Fruit fly (Drosophila melanogaster) whole organism, embryonic: ENCODE data around the gene Plap.

Experiments
- Antp ChIP-seq: fragments of 200-800 bp; sonication (Bioruptor generic); optimal IDR thresholded peaks from 3 replicates; lab custom pipeline; 2016; ENCODE audit warnings: missing biosample characterization, missing genetic modification characterization
- CG10267 ChIP-seq: fragments of 200-800 bp; sonication (Bioruptor generic); optimal IDR thresholded peaks from 2 replicates; lab custom pipeline; 2018; ENCODE audit warnings: missing biosample characterization, mild to moderate bottlenecking, missing genetic modification characterization, moderate library complexity
- CG12071 ChIP-seq: fragments of 200-800 bp; sonication (Bioruptor generic); optimal IDR thresholded peaks from 3 replicates; lab custom pipeline; 2018; ENCODE audit warnings: missing biosample characterization, mild to moderate bottlenecking, missing genetic modification characterization
- CG12219 ChIP-seq: fragments of 200-800 bp; sonication (Bioruptor generic); optimal IDR thresholded peaks from 3 replicates; lab custom pipeline; 2018; ENCODE audit warnings: missing biosample characterization, mild to moderate bottlenecking, missing genetic modification characterization
- CG12391 ChIP-seq: fragments of 200-800 bp; sonication (Bioruptor generic); optimal IDR thresholded peaks from 3 replicates; lab custom pipeline; 2018; ENCODE audit warnings: missing biosample characterization, mild to moderate bottlenecking, missing genetic modification characterization, moderate library complexity
- CG12942 ChIP-seq: fragments of 200-800 bp; sonication (Bioruptor generic); optimal IDR thresholded peaks from 3 replicates; lab custom pipeline; 2016; ENCODE audit warnings: missing biosample characterization, missing genetic modification characterization
- CG16779 ChIP-seq: fragments of 200-800 bp; sonication (Bioruptor generic); IDR thresholded peaks from 2 replicates; pipeline ENCODE4 v1.3.6; 2022; ENCODE audit warnings: missing biosample characterization, missing genetic modification characterization
- CG17328 ChIP-seq: fragments of 200-800 bp; sonication (Bioruptor generic); IDR thresholded peaks from 2 replicates; pipeline ENCODE4 v1.3.6; 2022; ENCODE audit warnings: missing biosample characterization, missing genetic modification characterization
- CG18599 ChIP-seq: fragments of 200-800 bp; sonication (Bioruptor generic); optimal IDR thresholded peaks from 3 replicates; lab custom pipeline; 2017; ENCODE audit warnings: missing biosample characterization, missing genetic modification characterization, mild to moderate bottlenecking, moderate library complexity, missing genetic modification reagents
- CG18619 ChIP-seq: fragments of 200-800 bp; sonication (Bioruptor generic); optimal IDR thresholded peaks from 3 replicates; lab custom pipeline; 2017; ENCODE audit warnings: missing biosample characterization, mild to moderate bottlenecking, missing genetic modification characterization
- CG30431 ChIP-seq: fragments of 200-800 bp; sonication (Bioruptor generic); optimal IDR thresholded peaks from 2 replicates; lab custom pipeline; 2017; ENCODE audit warnings: missing biosample characterization, missing genetic modification characterization
- CG32532 ChIP-seq: fragments of 200-800 bp; sonication (Bioruptor generic); IDR thresholded peaks from 2 replicates; pipeline ENCODE4 v1.3.6; 2022; ENCODE audit warnings: missing biosample characterization, missing genetic modification characterization
- CG42726 ChIP-seq: fragments of 200-800 bp; sonication (Bioruptor generic); IDR thresholded peaks from 2 replicates; pipeline ENCODE4 v1.3.6; 2022; ENCODE audit warnings: missing biosample characterization, missing genetic modification characterization; ENCODE audit not compliant: partially characterized antibody
- CG4328 ChIP-seq: fragments of 200-800 bp; sonication (Bioruptor generic); optimal IDR thresholded peaks from 3 replicates; lab custom pipeline; 2017; ENCODE audit warnings: missing biosample characterization, missing genetic modification reagents, missing genetic modification characterization
- CG4360 ChIP-seq: fragments of 200-800 bp; sonication (Bioruptor generic); IDR thresholded peaks from 2 replicates; pipeline ENCODE4 v1.3.6; 2022; ENCODE audit warnings: missing biosample characterization, missing genetic modification characterization
- CG4404 ChIP-seq: fragments of 200-800 bp; sonication (Bioruptor generic); IDR thresholded peaks from 2 replicates; pipeline ENCODE4 v1.3.6; 2022; ENCODE audit warnings: missing biosample characterization, missing genetic modification characterization
- CG4730 ChIP-seq: fragments of 200-800 bp; sonication (Bioruptor generic); IDR thresholded peaks from 2 replicates; pipeline ENCODE4 v1.3.6; 2022; ENCODE audit warnings: missing biosample characterization, missing genetic modification characterization
- CG4820 ChIP-seq: fragments of 200-800 bp; sonication (Bioruptor generic); optimal IDR thresholded peaks from 3 replicates; lab custom pipeline; 2016; ENCODE audit warnings: missing biosample characterization, missing genetic modification characterization
- CG5180 ChIP-seq: fragments of 200-800 bp; sonication (Bioruptor generic); optimal IDR thresholded peaks from 3 replicates; lab custom pipeline; 2017; ENCODE audit warnings: missing biosample characterization, missing genetic modification characterization, mild to moderate bottlenecking, moderate library complexity, missing genetic modification reagents
- CG6175 ChIP-seq: fragments of 200-800 bp; sonication (Bioruptor generic); IDR thresholded peaks from 3 replicates; pipeline ENCODE4 v1.3.6; 2022; ENCODE audit warnings: missing biosample characterization, missing genetic modification characterization
- CG8281 ChIP-seq: fragments of 200-800 bp; sonication (Bioruptor generic); optimal IDR thresholded peaks from 2 replicates; lab custom pipeline; 2018; ENCODE audit warnings: missing biosample characterization, mild to moderate bottlenecking, missing genetic modification characterization, moderate library complexity
- CTCF ChIP-seq: fragments of 200-800 bp; sonication (Bioruptor generic); optimal IDR thresholded peaks from 2 replicates; lab custom pipeline; 2017; ENCODE audit warnings: missing biosample characterization, mild to moderate bottlenecking, missing genetic modification characterization, moderate library complexity
- D ChIP-seq, 2 experiments: fragments of 200-800 bp in 1 of 2; fragments of >200 bp in 1 of 2; sonication (Bioruptor generic) in 1 of 2; optimal IDR thresholded peaks; 2 replicates in 1 of 2; 3 replicates in 1 of 2; lab custom pipeline; 2017; ENCODE audit warnings: mild to moderate bottlenecking in 1 of 2, missing biosample characterization in 1 of 2, missing genetic modification characterization in 1 of 2, missing genetic modification reagents in 1 of 2
- Dek ChIP-seq: fragments of 200-800 bp; sonication (Bioruptor generic); optimal IDR thresholded peaks from 3 replicates; lab custom pipeline; 2019; ENCODE audit warnings: missing biosample characterization, mild to moderate bottlenecking, missing genetic modification characterization, moderate library complexity
- Dll ChIP-seq: fragments of 200-800 bp; sonication (Bioruptor generic); IDR thresholded peaks from 4 replicates; pipeline ENCODE4 v1.3.6; 2022; ENCODE audit warnings: missing biosample characterization, missing genetic modification characterization; ENCODE audit not compliant: partially characterized antibody
- GATAe ChIP-seq: fragments of 200-800 bp; sonication (Bioruptor generic); conservative IDR thresholded peaks from 2 replicates; pipeline ENCODE4 v1.3.6; 2022; ENCODE audit warnings: missing biosample characterization, missing genetic modification characterization
- Poxn ChIP-seq: fragments of 200-800 bp; sonication (Bioruptor generic); IDR thresholded peaks from 2 replicates; pipeline ENCODE4 v1.3.6; 2022; ENCODE audit warnings: missing biosample characterization, missing genetic modification characterization
- Sin3A ChIP-seq: fragments of >200 bp; optimal IDR thresholded peaks from 2 replicates; lab custom pipeline; 2018
- Six4 ChIP-seq: fragments of 200-800 bp; sonication (Bioruptor generic); optimal IDR thresholded peaks from 2 replicates; lab custom pipeline; 2016; ENCODE audit warnings: missing biosample characterization, missing genetic modification characterization
- Stat92E ChIP-seq, 3 experiments: fragments of >200 bp in 2 of 3; fragments of 200-800 bp in 1 of 3; sonication (Bioruptor generic) in 1 of 3; optimal IDR thresholded peaks; 2 replicates each; lab custom pipeline; 2017 to 2019; ENCODE audit warnings: missing biosample characterization in 3 of 3, missing genetic modification characterization in 3 of 3, mild to moderate bottlenecking in 1 of 3, moderate library complexity in 1 of 3
- az2 ChIP-seq: fragments of 200-800 bp; sonication (Bioruptor generic); optimal IDR thresholded peaks from 3 replicates; lab custom pipeline; 2016; ENCODE audit warnings: missing biosample characterization, missing genetic modification characterization
- bigmax ChIP-seq: fragments of 200-800 bp; sonication (Bioruptor generic); optimal IDR thresholded peaks from 2 replicates; lab custom pipeline; 2018; ENCODE audit warnings: missing biosample characterization, mild to moderate bottlenecking, missing genetic modification characterization
- chn ChIP-seq: fragments of 200-800 bp; sonication (Bioruptor generic); optimal IDR thresholded peaks from 2 replicates; lab custom pipeline; 2016; ENCODE audit warnings: missing biosample characterization, missing genetic modification characterization
- croc ChIP-seq: fragments of 200-800 bp; sonication (Bioruptor generic); conservative IDR thresholded peaks from 3 replicates; pipeline ENCODE4 v1.3.6; 2022; ENCODE audit warnings: missing biosample characterization, missing genetic modification characterization
- da ChIP-seq: fragments of 200-800 bp; sonication (Bioruptor generic); optimal IDR thresholded peaks from 2 replicates; lab custom pipeline; 2016; ENCODE audit warnings: missing biosample characterization, missing genetic modification characterization
- dm ChIP-seq: fragments of 200-800 bp; sonication (Bioruptor generic); optimal IDR thresholded peaks from 3 replicates; lab custom pipeline; 2016; ENCODE audit warnings: missing biosample characterization, missing genetic modification characterization
- ewg ChIP-seq: fragments of 200-800 bp; sonication (Bioruptor generic); optimal IDR thresholded peaks from 3 replicates; lab custom pipeline; 2017; ENCODE audit warnings: mild to moderate bottlenecking, missing biosample characterization, missing genetic modification reagents, missing genetic modification characterization
- gem ChIP-seq: fragments of 200-800 bp; sonication (Bioruptor generic); optimal IDR thresholded peaks from 2 replicates; lab custom pipeline; 2019; ENCODE audit warnings: missing biosample characterization, mild to moderate bottlenecking, missing genetic modification characterization, moderate library complexity
- lab ChIP-seq: fragments of 200-800 bp; sonication (Bioruptor generic); optimal IDR thresholded peaks from 3 replicates; lab custom pipeline; 2017; ENCODE audit warnings: missing biosample characterization, missing genetic modification characterization, mild to moderate bottlenecking, moderate library complexity, missing genetic modification reagents
- maf-S ChIP-seq: fragments of 200-800 bp; sonication (Bioruptor generic); optimal IDR thresholded peaks from 2 replicates; lab custom pipeline; 2016; ENCODE audit warnings: missing biosample characterization, missing genetic modification characterization
- pho ChIP-seq: fragments of 200-800 bp; sonication (Bioruptor generic); optimal IDR thresholded peaks from 2 replicates; lab custom pipeline; 2016; ENCODE audit warnings: missing biosample characterization, missing genetic modification characterization
- phol ChIP-seq: fragments of 200-800 bp; sonication (Bioruptor generic); optimal IDR thresholded peaks from 3 replicates; lab custom pipeline; 2018; ENCODE audit warnings: missing biosample characterization, mild to moderate bottlenecking, missing genetic modification characterization, moderate library complexity
- psq ChIP-seq: fragments of 200-800 bp; sonication (Bioruptor generic); optimal IDR thresholded peaks from 2 replicates; lab custom pipeline; 2017; ENCODE audit warnings: missing biosample characterization, missing genetic modification characterization
- pzg ChIP-seq: fragments of 200-800 bp; sonication (Bioruptor generic); optimal IDR thresholded peaks from 3 replicates; lab custom pipeline; 2018; ENCODE audit warnings: missing biosample characterization, mild to moderate bottlenecking, missing genetic modification characterization, moderate library complexity
- ranshi ChIP-seq: fragments of 200-800 bp; sonication (Bioruptor generic); IDR thresholded peaks from 2 replicates; pipeline ENCODE4 v1.3.6; 2022; ENCODE audit warnings: missing biosample characterization, missing genetic modification characterization
- repo ChIP-seq: fragments of 200-800 bp; sonication (Bioruptor generic); optimal IDR thresholded peaks from 2 replicates; lab custom pipeline; 2016; ENCODE audit warnings: missing biosample characterization, missing genetic modification characterization
- shn ChIP-seq: fragments of 200-800 bp; sonication (Bioruptor generic); optimal IDR thresholded peaks from 3 replicates; lab custom pipeline; 2016; ENCODE audit warnings: missing biosample characterization, missing genetic modification characterization
- sima ChIP-seq: fragments of 200-800 bp; sonication (Bioruptor generic); optimal IDR thresholded peaks from 2 replicates; lab custom pipeline; 2016; ENCODE audit warnings: missing biosample characterization, missing genetic modification characterization
- tin ChIP-seq: fragments of 200-800 bp; sonication (Bioruptor generic); optimal IDR thresholded peaks from 3 replicates; lab custom pipeline; 2016; ENCODE audit warnings: missing biosample characterization, missing genetic modification characterization
- trh ChIP-seq: fragments of 200-800 bp; sonication (Bioruptor generic); optimal IDR thresholded peaks from 2 replicates; lab custom pipeline; 2016; ENCODE audit warnings: missing biosample characterization, missing genetic modification characterization
- zen2 ChIP-seq: fragments of 200-800 bp; sonication (Bioruptor generic); IDR thresholded peaks from 3 replicates; pipeline ENCODE4 v1.3.6; 2022; ENCODE audit warnings: missing biosample characterization, missing genetic modification characterization; ENCODE audit not compliant: partially characterized antibody

Gene Plap

dm6 chr2L:1172704-1173107 is 2.5 kb upstream of the Plap start, which contains the start of the genes Charon and CG4887 (continued):
- TF ChIP-seq da: peak; percentile 40
- peak; percentile 53 for TF ChIP-seq repo (GFP tag; lab: Kevin White, UChicago)
- TF ChIP-seq Stat92E (GFP tag; optimal IDR thresholded peaks at IDR 0.05; lab: Kevin White, UChicago): peak in 1 of 3 experiments; percentile 15
- TF ChIP-seq CG8281 (tag; lab: Kevin White, UChicago): no peak
- peak; percentile 89 for TF ChIP-seq Sin3A
- no peak for TF ChIP-seq gem (tag; lab: Kevin White, UChicago)
- peak; percentile 85 for TF ChIP-seq chn (GFP tag; lab: Kevin White, UChicago)
- no peak for TF ChIP-seq CG42726 (GFP tag; lab: Robert Waterston, UW)
- no peak for TF ChIP-seq CG12071 (GFP tag; lab: Kevin White, UChicago)
- peak; percentile 79 for TF ChIP-seq maf-S
- peak; percentile 87 for TF ChIP-seq tin (GFP tag; lab: Kevin White, UChicago)
- TF ChIP-seq sima (GFP tag; lab: Kevin White, UChicago): no peak
- TF ChIP-seq Dek: peak; percentile 71
- peak; percentile 77 for TF ChIP-seq CG4820 (GFP tag; lab: Kevin White, UChicago)
- TF ChIP-seq dm (GFP tag; lab: Kevin White, UChicago): peak; percentile 87
- peak; percentile 61 for TF ChIP-seq ewg (GFP tag; lab: Kevin White, UChicago)
- no peak for TF ChIP-seq CG12219
- TF ChIP-seq Dll (GFP tag; lab: Robert Waterston, UW): peak; percentile 85
- TF ChIP-seq psq (GFP tag; lab: Kevin White, UChicago): peak; percentile 23
- TF ChIP-seq CG30431 (GFP tag; lab: Kevin White, UChicago): peak; percentile 57
- TF ChIP-seq trh (GFP tag; lab: Kevin White, UChicago): peak; percentile 73
- TF ChIP-seq CG17328 (GFP tag; lab: Robert Waterston, UW): peak; percentile 70
- peak; percentile 66 for TF ChIP-seq CG18619 (GFP tag; lab: Kevin White, UChicago)
- TF ChIP-seq pho: peak; percentile 89
- peak; percentile 81 for TF ChIP-seq Antp (GFP tag; lab: Kevin White, UChicago)
- TF ChIP-seq GATAe (GFP tag; lab: Robert Waterston, UW): peak; percentile 35; the same call in 1 of the 2 replicates
- peak; percentile 75 for TF ChIP-seq Six4 (GFP tag; lab: Kevin White, UChicago)
- TF ChIP-seq CG6175: peak; percentile 69; the same call in 2 of the 3 replicates
- no peak; the same call in 1 of the 2 replicates for TF ChIP-seq Poxn (GFP tag; lab: Robert Waterston, UW)
- TF ChIP-seq CG5180 (GFP tag; lab: Kevin White, UChicago): no peak
- TF ChIP-seq lab (GFP tag; lab: Kevin White, UChicago): no peak
- peak; percentile 82 for TF ChIP-seq CG32532 (GFP tag; lab: Robert Waterston, UW)
- TF ChIP-seq CG18599 (GFP tag; lab: Kevin White, UChicago): peak; percentile 87
- peak; percentile 79 for TF ChIP-seq CG4328 (GFP tag; lab: Kevin White, UChicago)
- TF ChIP-seq az2 (GFP tag; lab: Kevin White, UChicago): peak; percentile 81
- TF ChIP-seq shn (GFP tag; lab: Kevin White, UChicago): peak; percentile 85
- TF ChIP-seq CTCF (GFP tag; lab: Kevin White, UChicago): no peak
- peak; percentile 51 for TF ChIP-seq pzg (GFP tag; lab: Kevin White, UChicago)
- peak; percentile 64 for TF ChIP-seq CG4730 (GFP tag; lab: Robert Waterston, UW)
- TF ChIP-seq CG4360 (GFP tag; lab: Robert Waterston, UW): no peak
- TF ChIP-seq bigmax (GFP tag; lab: Kevin White, UChicago): no peak
- peak; percentile 89 for TF ChIP-seq phol (tag; lab: Kevin White, UChicago)
- TF ChIP-seq CG12391 (tag; lab: Kevin White, UChicago): peak; percentile 88
- TF ChIP-seq croc: peak; percentile 76
- peak; percentile 82 for TF ChIP-seq CG4404
- TF ChIP-seq zen2 (GFP tag; lab: Robert Waterston, UW): no peak
- no peak for TF ChIP-seq D (optimal IDR thresholded peaks at IDR 0.05; lab: Kevin White, UChicago)
- no peak for TF ChIP-seq D (GFP tag; optimal IDR thresholded peaks at IDR 0.05; lab: Kevin White, UChicago)
- peak; percentile 97 for TF ChIP-seq CG10267
- TF ChIP-seq CG12942 (GFP tag; lab: Kevin White, UChicago): peak; percentile 71
- peak; percentile 80; the same call in 1 of the 2 replicates for TF ChIP-seq ranshi
- no peak for TF ChIP-seq CG16779
